Fruit fly (Drosophila melanogaster) whole organism, wandering third instar larva: ENCODE measurements around the gene Nup107.

Experiments used
- CG32264 ChIP-seq: fragments of 200-800 bp; sonication (Bioruptor generic); optimal IDR thresholded peaks from 2 replicates; lab custom pipeline; 2016; ENCODE audit warnings: missing biosample characterization, missing genetic modification characterization
- CG9705 ChIP-seq: fragments of 200-800 bp; sonication (Bioruptor generic); optimal IDR thresholded peaks from 2 replicates; lab custom pipeline; 2018; ENCODE audit warnings: missing biosample characterization, mild to moderate bottlenecking, missing genetic modification characterization
- Dfd ChIP-seq: fragments of >200 bp; optimal IDR thresholded peaks from 2 replicates; lab custom pipeline; 2017; ENCODE audit warnings: missing biosample characterization, missing genetic modification characterization
- Dif ChIP-seq: fragments of 200-275, 200-300 bp; sonication (Bioruptor generic); optimal IDR thresholded peaks from 2 replicates; lab custom pipeline; 2018; ENCODE audit warnings: missing biosample characterization, missing genetic modification characterization; ENCODE audit not compliant: partially characterized antibody
- Hr78 ChIP-seq: fragments of >200 bp; optimal IDR thresholded peaks from 2 replicates; lab custom pipeline; 2017; ENCODE audit warnings: missing biosample characterization, missing genetic modification characterization
- Hr83 ChIP-seq: fragments of 200-300 bp; sonication (Bioruptor generic); optimal IDR thresholded peaks from 2 replicates; lab custom pipeline; 2016; ENCODE audit warnings: missing biosample characterization, mild to moderate bottlenecking, missing genetic modification characterization, moderate library complexity; ENCODE audit not compliant: poor library complexity, severe bottlenecking
- Jra ChIP-seq: sonication (Bioruptor generic); optimal IDR thresholded peaks from 2 replicates; lab custom pipeline; 2016; ENCODE audit warnings: missing biosample characterization, missing genetic modification characterization
- Myc ChIP-seq: fragments of >200 bp; optimal IDR thresholded peaks from 2 replicates; lab custom pipeline; 2017
- N ChIP-seq: fragments of >200 bp; optimal IDR thresholded peaks from 2 replicates; lab custom pipeline; 2018; ENCODE audit warnings: missing biosample characterization, missing external identifiers, missing genetic modification characterization
- OdsH ChIP-seq: fragments of 200-800 bp; sonication (Bioruptor generic); optimal IDR thresholded peaks from 2 replicates; lab custom pipeline; 2016; ENCODE audit warnings: missing biosample characterization, mild to moderate bottlenecking, missing genetic modification characterization
- Rel ChIP-seq, 2 experiments: fragments of 200-800 bp; sonication (Bioruptor generic) in 1 of 2; optimal IDR thresholded peaks; 2 replicates in 1 of 2; 3 replicates in 1 of 2; lab custom pipeline; 2016 to 2019; ENCODE audit warnings: mild to moderate bottlenecking in 2 of 2, missing biosample characterization in 2 of 2, missing genetic modification characterization in 2 of 2, moderate library complexity in 1 of 2
- Sp1 ChIP-seq: fragments of 200-800 bp; sonication (Bioruptor generic); optimal IDR thresholded peaks from 3 replicates; lab custom pipeline; 2019; ENCODE audit warnings: missing biosample characterization, mild to moderate bottlenecking, missing genetic modification characterization, moderate library complexity
- Vsx2 ChIP-seq: fragments of 200-300, 225-300 bp; sonication (Bioruptor generic); optimal IDR thresholded peaks from 2 replicates; lab custom pipeline; 2018; ENCODE audit warnings: missing biosample characterization, missing genetic modification characterization; ENCODE audit not compliant: partially characterized antibody
- br ChIP-seq: fragments of 200-800 bp; sonication (Bioruptor generic); optimal IDR thresholded peaks from 2 replicates; lab custom pipeline; 2016; ENCODE audit warnings: missing biosample characterization, missing genetic modification characterization
- dl ChIP-seq, 2 experiments: fragments of 175-275, 200-275 bp in 1 of 2; fragments of 200-275 bp in 1 of 2; sonication (Bioruptor generic); optimal IDR thresholded peaks; lab custom pipeline; 2018; ENCODE audit warnings: mild to moderate bottlenecking in 2 of 2, missing biosample characterization in 2 of 2, missing genetic modification characterization in 2 of 2, moderate library complexity in 2 of 2; ENCODE audit not compliant: partially characterized antibody in 2 of 2, insufficient read depth in 1 of 2
- dmrt93B ChIP-seq: fragments of 200-800 bp; sonication (Bioruptor generic); optimal IDR thresholded peaks from 2 replicates; lab custom pipeline; 2018; ENCODE audit warnings: missing biosample characterization, mild to moderate bottlenecking, missing genetic modification characterization
- ey ChIP-seq: fragments of 200-800 bp; sonication (Bioruptor generic); optimal IDR thresholded peaks from 2 replicates; lab custom pipeline; 2016; ENCODE audit warnings: missing biosample characterization, missing genetic modification characterization
- foxo ChIP-seq, 2 experiments: fragments of 200-800 bp; sonication (Bioruptor generic); optimal IDR thresholded peaks; 2 replicates in 1 of 2; 3 replicates in 1 of 2; lab custom pipeline; 2016 to 2017; ENCODE audit warnings: missing biosample characterization in 2 of 2, missing genetic modification characterization in 2 of 2
- h ChIP-seq: fragments of 200-800 bp; sonication (Bioruptor generic); optimal IDR thresholded peaks from 3 replicates; lab custom pipeline; 2016; ENCODE audit warnings: missing biosample characterization, mild to moderate bottlenecking, missing genetic modification characterization
- jim ChIP-seq: fragments of 175-275, 200-325 bp; sonication (Bioruptor generic); optimal IDR thresholded peaks from 2 replicates; lab custom pipeline; 2016; ENCODE audit warnings: missing biosample characterization, mild to moderate bottlenecking, missing genetic modification characterization
- psq ChIP-seq: fragments of 200-800 bp; sonication (Bioruptor generic); optimal IDR thresholded peaks from 3 replicates; lab custom pipeline; 2017; ENCODE audit warnings: missing biosample characterization, mild to moderate bottlenecking, missing genetic modification characterization, moderate library complexity
- rgr ChIP-seq: fragments of 200-800 bp; sonication (Bioruptor generic); optimal IDR thresholded peaks from 3 replicates; lab custom pipeline; 2016; ENCODE audit warnings: missing biosample characterization, mild to moderate bottlenecking, missing genetic modification characterization
- sage ChIP-seq: fragments of 200-800 bp; sonication (Bioruptor generic); optimal IDR thresholded peaks from 2 replicates; lab custom pipeline; 2016; ENCODE audit warnings: missing biosample characterization, mild to moderate bottlenecking, missing genetic modification characterization
- sv ChIP-seq: fragments of 200-800 bp; sonication (Bioruptor generic); optimal IDR thresholded peaks from 3 replicates; lab custom pipeline; 2016; ENCODE audit warnings: missing biosample characterization, missing genetic modification characterization
- tai ChIP-seq: sonication (Bioruptor generic); optimal IDR thresholded peaks from 2 replicates; lab custom pipeline; 2016; ENCODE audit warnings: missing biosample characterization, missing genetic modification characterization
- usp ChIP-seq: fragments of >200 bp; optimal IDR thresholded peaks from 2 replicates; lab custom pipeline; 2017; ENCODE audit warnings: missing biosample characterization, missing genetic modification characterization

Nup107 gene

DNA sequence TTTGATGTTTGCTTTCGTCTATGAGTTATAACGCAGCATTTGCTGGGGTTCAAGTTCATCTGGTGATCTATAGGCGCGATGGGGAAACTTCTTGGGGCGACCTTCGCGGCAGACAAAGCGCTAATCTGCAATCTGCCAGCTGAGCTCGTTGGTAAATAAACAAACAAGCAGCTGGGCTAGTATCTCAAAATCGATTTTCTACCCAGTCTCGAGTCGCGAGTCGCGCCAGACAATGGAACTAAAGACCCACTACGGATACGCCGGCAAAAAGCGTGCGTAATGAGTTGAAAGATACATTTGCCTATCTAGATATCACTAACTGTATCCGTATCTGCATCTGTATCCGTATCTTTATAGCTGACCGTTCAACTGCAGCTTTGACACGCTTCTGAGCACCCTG lies 17.7 kb upstream of the Nup107 start:
- TF ChIP-seq Dif (no peak), usp (no peak)

DNA sequence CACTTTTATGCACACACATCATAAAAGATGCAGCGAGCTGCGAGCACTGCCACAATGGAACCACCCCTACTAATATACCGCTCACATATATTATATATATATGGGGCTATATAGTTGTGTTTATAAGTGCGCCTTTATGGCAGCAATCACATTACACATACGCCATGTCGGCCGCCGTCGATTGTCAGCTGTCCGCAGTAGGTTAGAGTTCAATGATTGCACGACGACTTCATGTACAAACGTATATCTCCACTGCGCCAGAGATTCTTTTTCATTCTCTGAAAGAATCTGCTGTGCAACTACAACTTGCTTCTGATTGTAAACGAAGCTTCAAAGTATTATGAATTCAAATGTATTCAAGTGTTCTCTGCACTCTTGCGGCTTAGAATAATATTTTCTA lies 16.8 kb upstream of the Nup107 start:
- TF ChIP-seq Dif (no peak), Myc (no peak), Hr78 (no peak), br (GFP tag; lab: Kevin White, UChicago) (no peak), sage (GFP tag; lab: Kevin White, UChicago) (no peak), sv (no peak), tai (GFP tag; lab: Kevin White, UChicago) (no peak), OdsH (GFP tag; lab: Kevin White, UChicago) (no peak), rgr (GFP tag; lab: Kevin White, UChicago) (no peak), foxo (GFP tag; optimal IDR thresholded peaks at IDR 0.05; lab: Kevin White, UChicago) (no peak), CG9705 (no peak), Hr83 (GFP tag; lab: Kevin White, UChicago) (no peak), CG32264 (GFP tag; lab: Kevin White, UChicago) (no peak), Dfd (no peak), dl (GFP tag; optimal IDR thresholded peaks at IDR 0.05; lab: Kevin White, UChicago; ENCODE audit: insufficient read depth in 1 of 2, partially characterized antibody in 2 of 2) (no peak), psq (no peak), N (GFP tag; lab: Kevin White, UChicago) (no peak)
- TF ChIP-seq, all 38 proteins: peak for 0

DNA sequence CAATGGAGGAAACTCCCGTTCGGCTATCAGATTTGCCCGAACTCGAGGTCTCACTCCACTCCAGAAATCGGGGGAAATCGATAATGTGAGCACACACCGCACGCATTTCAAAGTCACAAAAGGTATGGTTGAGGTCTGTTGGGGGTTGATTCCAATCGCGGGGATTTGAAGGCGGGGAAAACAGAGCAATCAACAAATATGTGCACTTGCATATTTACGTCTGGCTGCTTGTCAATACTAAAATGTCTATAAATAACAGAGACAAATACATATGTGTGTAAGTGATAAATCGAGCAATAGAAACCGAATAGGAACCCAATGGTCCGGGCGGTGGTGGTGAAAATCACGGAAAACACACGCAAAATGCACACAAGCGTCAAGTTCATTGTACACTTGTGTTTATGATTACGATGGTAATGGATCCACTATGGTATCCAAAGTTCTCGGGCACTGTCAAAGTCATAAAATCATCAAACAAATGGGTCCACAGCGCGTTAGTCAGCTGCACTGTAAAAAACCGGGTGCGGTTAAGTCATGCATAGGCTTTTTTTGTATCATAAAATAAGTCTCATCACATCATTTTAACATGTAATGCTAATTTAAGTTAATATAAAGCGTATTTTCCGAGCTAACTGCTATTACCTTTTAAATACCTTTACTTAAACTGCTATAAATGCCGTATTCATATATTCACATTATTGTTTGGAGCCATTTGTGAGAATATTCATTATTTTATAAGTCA lies 16.2 kb upstream of the Nup107 start:
- no peak for TF ChIP-seq CG9705
- TF ChIP-seq sv, result peak; percentile 33
- TF ChIP-seq Dfd, result no peak

DNA sequence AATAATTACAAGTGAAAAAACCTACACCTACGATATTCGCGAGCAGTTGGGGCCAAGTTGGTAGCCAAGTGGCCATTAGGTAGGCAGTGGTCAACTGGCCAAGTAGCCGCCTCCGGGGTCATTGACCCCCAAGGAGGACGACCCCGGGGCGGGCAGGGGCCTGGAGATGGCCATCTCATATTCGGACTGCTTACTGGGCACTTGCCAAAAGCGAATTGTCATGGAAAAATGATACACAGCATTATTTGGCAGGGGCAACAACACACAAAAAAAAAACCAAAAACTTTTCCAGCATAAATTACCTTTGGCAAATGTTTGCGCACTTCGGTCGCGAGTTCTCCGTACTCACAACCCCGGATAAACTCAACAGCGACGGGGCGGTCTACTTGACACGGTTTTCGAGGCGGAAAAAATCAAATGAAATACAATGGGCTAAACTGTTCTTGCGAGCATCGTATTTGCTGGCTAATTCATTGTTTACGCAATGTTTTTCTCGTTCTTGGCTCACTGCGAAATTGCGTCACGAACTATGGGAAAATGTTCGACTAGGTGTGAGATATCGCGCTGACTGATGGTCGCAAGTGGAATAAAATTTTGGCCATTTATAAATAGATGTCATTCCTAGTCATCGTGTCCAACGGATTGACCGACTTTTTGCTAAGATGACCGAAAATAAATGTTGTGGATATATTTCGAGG lies 15.2 kb upstream of the Nup107 start:
- no peak for TF ChIP-seq jim (GFP tag; lab: Kevin White, UChicago)
- no peak for TF ChIP-seq OdsH (GFP tag; lab: Kevin White, UChicago)
- no peak for TF ChIP-seq foxo (GFP tag; optimal IDR thresholded peaks at IDR 0.05; lab: Kevin White, UChicago)
- TF ChIP-seq CG32264 (GFP tag; lab: Kevin White, UChicago), result no peak
- TF ChIP-seq CG9705, result no peak
- TF ChIP-seq tai (GFP tag; lab: Kevin White, UChicago), result no peak

DNA sequence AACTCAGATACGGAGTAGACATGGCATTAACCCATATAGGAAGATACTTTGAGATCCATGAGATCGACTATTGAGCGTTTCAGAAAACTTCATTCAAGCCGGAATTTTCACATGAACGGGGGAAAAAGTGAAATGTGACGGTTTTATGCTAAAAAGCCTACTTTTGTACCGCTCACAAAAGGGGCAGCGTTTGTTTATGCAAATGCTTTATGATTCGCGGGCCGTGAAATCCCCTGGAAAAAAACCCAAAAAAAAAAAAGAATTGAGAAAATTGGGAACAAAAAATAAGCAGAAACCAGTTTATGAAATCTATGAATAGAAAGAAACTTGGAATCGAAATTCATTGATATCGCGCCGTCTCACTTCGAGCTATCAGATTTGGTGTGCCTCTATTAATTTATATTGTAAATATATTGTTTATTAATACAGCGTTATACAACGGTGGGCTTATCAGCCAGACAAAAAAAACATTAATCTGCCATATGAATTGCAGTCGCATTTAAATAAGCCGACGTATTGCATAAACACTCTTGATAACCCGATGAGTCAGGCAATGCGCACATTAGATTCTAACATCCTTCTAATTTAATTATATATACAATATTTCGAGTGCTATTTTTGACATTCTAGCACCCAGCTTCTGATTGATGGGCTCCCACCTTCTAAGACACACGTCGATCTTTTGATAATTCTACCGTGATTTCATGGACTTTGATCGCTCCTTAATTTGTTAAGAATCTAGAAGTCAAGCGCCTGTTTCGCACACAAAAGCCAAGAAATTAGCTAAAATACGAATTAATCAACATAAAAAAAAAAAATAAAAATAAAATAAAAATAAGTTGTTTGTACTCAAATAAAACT lies 14.0 kb upstream of the Nup107 start:
- no peak for TF ChIP-seq h (GFP tag; lab: Kevin White, UChicago)
- TF ChIP-seq ey (GFP tag; lab: Kevin White, UChicago), result no peak
- no peak for TF ChIP-seq Hr83 (GFP tag; lab: Kevin White, UChicago)

DNA sequence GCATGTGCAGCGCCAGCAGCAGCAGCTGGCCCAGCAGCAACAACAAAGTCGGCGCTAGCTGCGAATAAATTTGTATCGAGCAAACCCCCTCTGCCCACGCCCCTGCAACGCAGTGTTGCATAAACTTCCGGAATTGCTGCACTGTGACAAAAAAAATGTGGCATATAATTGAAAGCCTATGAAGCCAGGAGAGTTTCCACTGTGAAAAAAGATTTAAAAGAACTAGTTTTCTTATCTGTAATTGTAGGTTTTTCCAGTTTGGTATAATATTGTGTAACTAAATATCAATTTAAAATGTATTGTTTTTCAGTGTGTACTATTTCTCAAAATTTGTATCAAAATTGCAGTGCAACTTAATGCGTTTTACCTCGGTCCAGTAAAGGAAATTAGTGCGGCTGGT lies 12.3 kb upstream of the Nup107 start:
- TF ChIP-seq OdsH (GFP tag; lab: Kevin White, UChicago) (no peak), ey (GFP tag; lab: Kevin White, UChicago) (no peak), Hr78 (no peak), rgr (GFP tag; lab: Kevin White, UChicago) (no peak), Rel (GFP tag; optimal IDR thresholded peaks at IDR 0.05; lab: Kevin White, UChicago) (no peak), Rel (tag; optimal IDR thresholded peaks at IDR 0.05; lab: Kevin White, UChicago) (no peak), CG32264 (GFP tag; lab: Kevin White, UChicago) (no peak), sage (GFP tag; lab: Kevin White, UChicago) (no peak), Myc (no peak)

DNA sequence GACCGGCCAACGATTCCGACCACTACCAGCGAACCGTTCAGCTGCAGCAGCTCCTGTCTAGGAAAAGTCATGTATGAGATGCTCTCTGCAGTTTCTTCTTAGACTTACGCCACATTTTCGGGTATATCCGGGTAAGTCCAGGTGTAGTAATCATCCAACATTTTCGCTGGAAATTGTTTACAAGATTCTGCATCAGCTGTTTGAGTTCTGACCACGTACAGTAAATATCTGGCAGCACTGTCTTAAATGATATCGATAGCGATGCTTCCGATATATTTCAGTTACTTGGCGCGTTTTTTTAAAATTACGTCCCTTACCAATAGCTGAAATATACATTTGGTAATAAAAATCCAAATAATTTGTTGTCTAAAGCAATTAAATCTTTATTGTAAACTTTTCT lies 7.8 kb upstream of the Nup107 start, which contains the start of gene CG6729:
TSS of gene CG6729 (minus strand) at position 222 of the 400 bp plus-strand sequence.
- TF ChIP-seq OdsH (GFP tag; lab: Kevin White, UChicago) (no peak), Jra (GFP tag; lab: Kevin White, UChicago) (no peak), Vsx2 (no peak), Sp1 (GFP tag; lab: Kevin White, UChicago) (no peak), Rel (GFP tag; optimal IDR thresholded peaks at IDR 0.05; lab: Kevin White, UChicago) (no peak), Rel (tag; optimal IDR thresholded peaks at IDR 0.05; lab: Kevin White, UChicago) (no peak), dmrt93B (no peak), sv (no peak), Hr83 (GFP tag; lab: Kevin White, UChicago) (no peak), N (GFP tag; lab: Kevin White, UChicago) (no peak), sage (GFP tag; lab: Kevin White, UChicago) (no peak)
